Fruit fly (Drosophila melanogaster) whole organism, wandering third instar larva: ENCODE measurements around the gene foi.

Experiments used
- pan ChIP-seq: fragments of >200 bp; optimal IDR thresholded peaks from 2 replicates; lab custom pipeline; 2017
- usp ChIP-seq: fragments of >200 bp; optimal IDR thresholded peaks from 2 replicates; lab custom pipeline; 2017; ENCODE audit warnings: missing biosample characterization, missing genetic modification characterization

DNA sequence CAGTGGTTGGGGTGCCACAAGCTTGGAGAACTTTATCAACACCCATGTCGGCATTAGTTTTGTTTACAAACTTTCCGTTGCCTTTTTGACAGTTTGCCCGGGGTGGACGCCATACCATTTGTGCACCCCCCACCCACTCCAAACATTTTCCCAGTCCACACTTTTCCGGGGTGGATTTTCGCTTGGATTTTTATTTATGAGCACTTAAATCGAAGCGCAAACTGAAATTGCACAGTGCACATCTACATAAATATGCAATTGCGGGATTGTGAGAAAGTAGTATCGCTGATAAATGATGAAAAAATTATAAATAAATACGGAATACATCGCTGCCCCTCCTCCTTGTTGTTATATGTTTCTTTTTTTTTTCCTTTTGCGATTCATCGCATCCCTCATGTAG, 15.5 kb downstream of the foi start:
- TF ChIP-seq usp (GFP tag; lab: Kevin White, UChicago) (no peak), pan (lab: Kevin White, UChicago) (no peak)
